Fruit fly (Drosophila melanogaster): ENCODE results near the gene Grd.
"Not testable (repeated sequence)": the region's sequence is repeated elsewhere in the genome, so short reads cannot be mapped to it uniquely, and the experiment has no call there.

Grd gene

dm6 chr3L:17846982-17847355 is 23.8 kb downstream of the Grd start:
- TF ChIP-seq psq (GFP tag; optimal IDR thresholded peaks at IDR 0.05), result no peak
- peak; percentile 4 for TF ChIP-seq HLH106 (tag; optimal IDR thresholded peaks at IDR 0.05)
- no peak for TF ChIP-seq Rel (GFP tag; optimal IDR thresholded peaks at IDR 0.05)
- peak; percentile 9 for TF ChIP-seq Rel (tag; optimal IDR thresholded peaks at IDR 0.05)
- TF ChIP-seq OdsH (GFP tag; optimal IDR thresholded peaks at IDR 0.05), result no peak

- TF ChIP-seq woc (GFP tag; optimal IDR thresholded peaks at IDR 0.05), result peak; percentile 60
- TF ChIP-seq Myc (optimal IDR thresholded peaks at IDR 0.05), result peak; percentile 65
- no peak for TF ChIP-seq CrebA (GFP tag; optimal IDR thresholded peaks at IDR 0.05; ENCODE audit: borderline replicate concordance)
Observed at dm6 chr3L:17849517-17849916, 26.4 kb downstream of the Grd start, which contains the start of gene TrpRS-m. TSS of gene TrpRS-m (plus strand) at chr3L:17849727.

- TF ChIP-seq ey (GFP tag; optimal IDR thresholded peaks at IDR 0.05), result peak; percentile 32
- peak; percentile 62 for TF ChIP-seq OdsH (GFP tag; optimal IDR thresholded peaks at IDR 0.05)
- TF ChIP-seq tai (GFP tag; optimal IDR thresholded peaks at IDR 0.05), result no peak
- peak in 1 of 2 experiments; percentile 80 for TF ChIP-seq foxo (GFP tag; optimal IDR thresholded peaks at IDR 0.05)
- peak; percentile 45 for TF ChIP-seq h (GFP tag; optimal IDR thresholded peaks at IDR 0.05)
- TF ChIP-seq Hr83 (GFP tag; optimal IDR thresholded peaks at IDR 0.05; ENCODE audit: poor library complexity, severe bottlenecking), result peak; percentile 41
- no peak for TF ChIP-seq woc (GFP tag; optimal IDR thresholded peaks at IDR 0.05)
- TF ChIP-seq fru (GFP tag; optimal IDR thresholded peaks at IDR 0.05), result peak; percentile 60
- no peak for TF ChIP-seq Mio (GFP tag; optimal IDR thresholded peaks at IDR 0.05)
- no peak for TF ChIP-seq dl (GFP tag; optimal IDR thresholded peaks at IDR 0.05; ENCODE audit: insufficient read depth in 1 of 2, partially characterized antibody in 2 of 2)
- no peak for TF ChIP-seq CrebA (GFP tag; optimal IDR thresholded peaks at IDR 0.05; ENCODE audit: borderline replicate concordance)
- peak; percentile 52 for TF ChIP-seq dmrt93B (GFP tag; optimal IDR thresholded peaks at IDR 0.05)
- peak; percentile 52 for TF ChIP-seq HLH106 (tag; optimal IDR thresholded peaks at IDR 0.05)
- TF ChIP-seq CG32264 (GFP tag; optimal IDR thresholded peaks at IDR 0.05), result no peak
- TF ChIP-seq Vsx2 (GFP tag; optimal IDR thresholded peaks at IDR 0.05; ENCODE audit: partially characterized antibody), result no peak
- TF ChIP-seq sv (GFP tag; optimal IDR thresholded peaks at IDR 0.05), result peak; percentile 57
- peak; percentile 52 for TF ChIP-seq rgr (GFP tag; optimal IDR thresholded peaks at IDR 0.05)
- peak; percentile 68 for TF ChIP-seq psq (GFP tag; optimal IDR thresholded peaks at IDR 0.05)
- TF ChIP-seq GATAd (GFP tag; optimal IDR thresholded peaks at IDR 0.05), result no peak
- TF ChIP-seq Dfd (GFP tag; optimal IDR thresholded peaks at IDR 0.05), result no peak
- peak; percentile 35 for TF ChIP-seq br (GFP tag; optimal IDR thresholded peaks at IDR 0.05)
- no peak for TF ChIP-seq pan (optimal IDR thresholded peaks at IDR 0.05)
- TF ChIP-seq Jra (GFP tag; optimal IDR thresholded peaks at IDR 0.05), result no peak
- peak; percentile 72 for TF ChIP-seq Sp1 (GFP tag; optimal IDR thresholded peaks at IDR 0.05)
Observed at dm6 chr3L:17856655-17857479, 33.7 kb downstream of the Grd start, which contains the start of gene CG5535. TSS of gene CG5535 (minus strand) at chr3L:17856794.

- not testable (repeated sequence) for TF ChIP-seq brk (GFP tag; optimal IDR thresholded peaks at IDR 0.05); Dif (GFP tag; optimal IDR thresholded peaks at IDR 0.05; ENCODE audit: partially characterized antibody); rgr (GFP tag; optimal IDR thresholded peaks at IDR 0.05)
Observed at dm6 chr3L:17858174-17858573, 35.0 kb downstream of the Grd start, which contains the start of gene CG34002. TSS of gene CG34002 (plus strand) at chr3L:17858474.

- TF ChIP-seq N (GFP tag; optimal IDR thresholded peaks at IDR 0.05), result no peak
- TF ChIP-seq h (GFP tag; optimal IDR thresholded peaks at IDR 0.05), result peak; percentile 49
- peak; percentile 28 for TF ChIP-seq Hnf4 (GFP tag; optimal IDR thresholded peaks at IDR 0.05)
- peak; percentile 65 for TF ChIP-seq CrebA (GFP tag; optimal IDR thresholded peaks at IDR 0.05; ENCODE audit: borderline replicate concordance)
- TF ChIP-seq Dif (GFP tag; optimal IDR thresholded peaks at IDR 0.05; ENCODE audit: partially characterized antibody), result peak; percentile 37
- no peak for TF ChIP-seq ey (GFP tag; optimal IDR thresholded peaks at IDR 0.05)
- TF ChIP-seq br (GFP tag; optimal IDR thresholded peaks at IDR 0.05), result peak; percentile 24
- TF ChIP-seq fru (GFP tag; optimal IDR thresholded peaks at IDR 0.05), result peak; percentile 79
- peak; percentile 29 for TF ChIP-seq Myc (optimal IDR thresholded peaks at IDR 0.05)
- TF ChIP-seq dl (GFP tag; optimal IDR thresholded peaks at IDR 0.05; ENCODE audit: insufficient read depth in 1 of 2, partially characterized antibody in 2 of 2), result peak in 1 of 2 experiments; percentile 28
- peak; percentile 12 for TF ChIP-seq Hr83 (GFP tag; optimal IDR thresholded peaks at IDR 0.05; ENCODE audit: poor library complexity, severe bottlenecking)
- no peak for TF ChIP-seq psq (GFP tag; optimal IDR thresholded peaks at IDR 0.05)
Observed at dm6 chr3L:17878781-17879360, 55.7 kb downstream of the Grd start, which contains the start of gene CG7408. TSS of gene CG7408 (plus strand) at chr3L:17879096.

All from whole organism, wandering third instar larva.